Fruit fly (Drosophila melanogaster) whole organism, embryonic: ENCODE measurements around the gene CG7943.

Experiments used
- Asciz ChIP-seq: fragments of 200-800 bp; sonication (Bioruptor generic); optimal IDR thresholded peaks from 2 replicates; lab custom pipeline; 2017; ENCODE audit warnings: missing biosample characterization, mild to moderate bottlenecking, missing genetic modification characterization, missing genetic modification reagents
- Bdp1 ChIP-seq: fragments of 200-800 bp; sonication (Bioruptor generic); optimal IDR thresholded peaks from 3 replicates; lab custom pipeline; 2016; ENCODE audit warnings: missing biosample characterization, missing genetic modification characterization
- BtbVII ChIP-seq: fragments of 200-800 bp; sonication (Bioruptor generic); optimal IDR thresholded peaks from 3 replicates; lab custom pipeline; 2017; ENCODE audit warnings: missing biosample characterization, mild to moderate bottlenecking, missing genetic modification characterization
- CG10959 ChIP-seq: fragments of 200-800 bp; sonication (Bioruptor generic); IDR thresholded peaks from 2 replicates; pipeline ENCODE4 v1.3.6; 2022; ENCODE audit warnings: missing biosample characterization, missing genetic modification characterization
- CG11398 ChIP-seq: fragments of 200-800 bp; sonication (Bioruptor generic); optimal IDR thresholded peaks from 2 replicates; lab custom pipeline; 2016; ENCODE audit warnings: missing biosample characterization, missing genetic modification characterization
- CG13296 ChIP-seq: fragments of 200-800 bp; sonication (Bioruptor generic); optimal IDR thresholded peaks from 3 replicates; lab custom pipeline; 2018; ENCODE audit warnings: missing biosample characterization, mild to moderate bottlenecking, missing genetic modification characterization
- CG14710 ChIP-seq: fragments of 200-800 bp; sonication (Bioruptor generic); optimal IDR thresholded peaks from 3 replicates; lab custom pipeline; 2019; ENCODE audit warnings: missing biosample characterization, mild to moderate bottlenecking, missing genetic modification characterization, moderate library complexity
- CG15514 ChIP-seq: fragments of 200-800 bp; sonication (Bioruptor generic); optimal IDR thresholded peaks from 3 replicates; lab custom pipeline; 2017; ENCODE audit warnings: missing biosample characterization, missing genetic modification characterization, mild to moderate bottlenecking, moderate library complexity, missing genetic modification reagents
- CG15696 ChIP-seq: fragments of 200-800 bp; sonication (Bioruptor generic); optimal IDR thresholded peaks from 2 replicates; lab custom pipeline; 2019; ENCODE audit warnings: missing biosample characterization, mild to moderate bottlenecking, missing genetic modification characterization, moderate library complexity
- CG17361 ChIP-seq: fragments of 200-800 bp; sonication (Bioruptor generic); IDR thresholded peaks from 3 replicates; pipeline ENCODE4 v1.3.6; 2022; ENCODE audit warnings: missing biosample characterization, missing genetic modification characterization
- CG18011 ChIP-seq: fragments of 200-800 bp; sonication (Bioruptor generic); optimal IDR thresholded peaks from 2 replicates; lab custom pipeline; 2017; ENCODE audit warnings: missing biosample characterization, missing genetic modification characterization, mild to moderate bottlenecking, moderate library complexity, missing genotype
- CG2202 ChIP-seq: fragments of 200-800 bp; sonication (Bioruptor generic); optimal IDR thresholded peaks from 2 replicates; lab custom pipeline; 2018; ENCODE audit warnings: missing biosample characterization, mild to moderate bottlenecking, missing genetic modification characterization
- CG34422 ChIP-seq: fragments of 200-800 bp; sonication (Bioruptor generic); IDR thresholded peaks from 3 replicates; pipeline ENCODE4 v1.3.6; 2022; ENCODE audit warnings: missing biosample characterization, missing genetic modification characterization
- CG8765 ChIP-seq: fragments of 200-800 bp; sonication (Bioruptor generic); IDR thresholded peaks from 2 replicates; pipeline ENCODE4 v1.3.6; 2022; ENCODE audit warnings: missing biosample characterization, missing genetic modification characterization
- CrebB ChIP-seq: fragments of 200-800 bp; sonication (Bioruptor generic); optimal IDR thresholded peaks from 3 replicates; lab custom pipeline; 2018; ENCODE audit warnings: missing biosample characterization, mild to moderate bottlenecking, missing genetic modification characterization
- Dref ChIP-seq: fragments of 200-800 bp; sonication (Bioruptor generic); IDR thresholded peaks from 2 replicates; pipeline ENCODE4 v1.3.6; 2022; ENCODE audit warnings: missing biosample characterization, missing genetic modification characterization
- E2f2 ChIP-seq: fragments of 200-800 bp; sonication (Bioruptor generic); IDR thresholded peaks from 2 replicates; pipeline ENCODE4 v1.3.6; 2022; ENCODE audit warnings: missing biosample characterization, missing genetic modification characterization
- Ets65A ChIP-seq: fragments of 200-800 bp; sonication (Bioruptor generic); peaks from one replicate; lab custom pipeline; 2016; ENCODE audit warnings: missing biosample characterization, missing genetic modification characterization
- Fer1 ChIP-seq: fragments of 200-800 bp; sonication (Bioruptor generic); optimal IDR thresholded peaks from 2 replicates; lab custom pipeline; 2017; ENCODE audit warnings: missing biosample characterization, mild to moderate bottlenecking, missing genetic modification characterization
- Fer2 ChIP-seq: fragments of 200-800 bp; sonication (Bioruptor generic); optimal IDR thresholded peaks from 2 replicates; lab custom pipeline; 2018; ENCODE audit warnings: missing biosample characterization, mild to moderate bottlenecking, missing genetic modification characterization, moderate library complexity
- Hr39 ChIP-seq: fragments of >200 bp; optimal IDR thresholded peaks from 2 replicates; lab custom pipeline; 2017
- Hsf ChIP-seq: fragments of 200-800 bp; sonication (Bioruptor generic); optimal IDR thresholded peaks from 3 replicates; lab custom pipeline; 2016; ENCODE audit warnings: missing biosample characterization, missing genetic modification characterization
- Kr ChIP-seq: fragments of 200-800 bp; sonication (Bioruptor generic); optimal IDR thresholded peaks from 2 replicates; lab custom pipeline; 2017; ENCODE audit warnings: missing biosample characterization, mild to moderate bottlenecking, missing genetic modification characterization
- Med ChIP-seq: fragments of 200-800 bp; sonication (Bioruptor generic); peaks from one replicate; lab custom pipeline; 2016; ENCODE audit warnings: missing biosample characterization, missing genetic modification characterization, mild to moderate bottlenecking, inconsistent platforms, moderate library complexity
- Meics ChIP-seq: fragments of 200-800 bp; sonication (Bioruptor generic); optimal IDR thresholded peaks from 2 replicates; lab custom pipeline; 2017; ENCODE audit warnings: missing biosample characterization, mild to moderate bottlenecking, missing genetic modification characterization
- NK7.1 ChIP-seq: fragments of 200-800 bp; sonication (Bioruptor generic); optimal IDR thresholded peaks from 3 replicates; lab custom pipeline; 2016; ENCODE audit warnings: missing biosample characterization, missing genetic modification characterization
- Oli ChIP-seq: fragments of 200-800 bp; sonication (Bioruptor generic); optimal IDR thresholded peaks from 2 replicates; lab custom pipeline; 2018; ENCODE audit warnings: missing biosample characterization, mild to moderate bottlenecking, missing genetic modification characterization, moderate library complexity
- Opbp ChIP-seq: fragments of 200-800 bp; sonication (Bioruptor generic); IDR thresholded peaks from 3 replicates; pipeline ENCODE4 v1.3.6; 2022; ENCODE audit warnings: missing biosample characterization, missing genetic modification characterization; ENCODE audit not compliant: partially characterized antibody
- Optix ChIP-seq: fragments of 200-800 bp; sonication (Bioruptor generic); IDR thresholded peaks from 3 replicates; pipeline ENCODE4 v1.3.6; 2022; ENCODE audit warnings: missing biosample characterization, missing genetic modification characterization
- Rfx ChIP-seq: fragments of 200-800 bp; sonication (Bioruptor generic); IDR thresholded peaks from 2 replicates; pipeline ENCODE4 v1.3.6; 2022; ENCODE audit warnings: missing biosample characterization, missing genetic modification characterization
- ac ChIP-seq: fragments of 200-800 bp; sonication (Bioruptor generic); optimal IDR thresholded peaks from 3 replicates; lab custom pipeline; 2017; ENCODE audit warnings: missing biosample characterization, mild to moderate bottlenecking, missing genetic modification characterization
- az2 ChIP-seq: fragments of 200-800 bp; sonication (Bioruptor generic); optimal IDR thresholded peaks from 3 replicates; lab custom pipeline; 2016; ENCODE audit warnings: missing biosample characterization, missing genetic modification characterization
- bigmax ChIP-seq: fragments of 200-800 bp; sonication (Bioruptor generic); optimal IDR thresholded peaks from 2 replicates; lab custom pipeline; 2018; ENCODE audit warnings: missing biosample characterization, mild to moderate bottlenecking, missing genetic modification characterization
- croc ChIP-seq: fragments of 200-800 bp; sonication (Bioruptor generic); conservative IDR thresholded peaks from 3 replicates; pipeline ENCODE4 v1.3.6; 2022; ENCODE audit warnings: missing biosample characterization, missing genetic modification characterization
- dati ChIP-seq: fragments of 200-800 bp; sonication (Bioruptor generic); IDR thresholded peaks from 2 replicates; pipeline ENCODE4 v1.3.6; 2022; ENCODE audit warnings: missing biosample characterization, missing genetic modification characterization
- disco-r ChIP-seq: fragments of 200-800 bp; sonication (Bioruptor generic); optimal IDR thresholded peaks from 2 replicates; lab custom pipeline; 2016; ENCODE audit warnings: missing biosample characterization, missing genetic modification characterization
- ftz-f1 ChIP-seq: fragments of 200-800 bp; sonication (Bioruptor generic); optimal IDR thresholded peaks from 2 replicates; lab custom pipeline; 2016; ENCODE audit warnings: missing biosample characterization, missing genetic modification characterization
- ind ChIP-seq: fragments of 200-800 bp; sonication (Bioruptor generic); optimal IDR thresholded peaks from 3 replicates; lab custom pipeline; 2016; ENCODE audit warnings: missing biosample characterization, missing genetic modification characterization
- kni ChIP-seq: fragments of 200-800 bp; sonication (Bioruptor generic); optimal IDR thresholded peaks from 3 replicates; lab custom pipeline; 2017; ENCODE audit warnings: mild to moderate bottlenecking, missing biosample characterization, missing genetic modification reagents, missing genetic modification characterization
- mld ChIP-seq: fragments of 200-800 bp; sonication (Bioruptor generic); IDR thresholded peaks from 3 replicates; pipeline ENCODE4 v1.3.6; 2022; ENCODE audit warnings: missing biosample characterization, missing genetic modification characterization; ENCODE audit not compliant: partially characterized antibody
- nmo ChIP-seq: fragments of 200-800 bp; sonication (Bioruptor generic); optimal IDR thresholded peaks from 2 replicates; lab custom pipeline; 2018; ENCODE audit warnings: missing biosample characterization, mild to moderate bottlenecking, missing genetic modification characterization, moderate library complexity
- org-1 ChIP-seq: fragments of 200-800 bp; sonication (Bioruptor generic); optimal IDR thresholded peaks from 2 replicates; lab custom pipeline; 2017; ENCODE audit warnings: missing biosample characterization, missing genetic modification characterization
- prd ChIP-seq, 3 experiments: fragments of >200 bp in 2 of 3; fragments of 200-800 bp in 1 of 3; sonication (Bioruptor generic) in 1 of 3; optimal IDR thresholded peaks in 2 of 3; IDR thresholded peaks in 1 of 3; 2 replicates in 2 of 3; 3 replicates in 1 of 3; pipeline versions ENCODE4 v1.3.6 to Lab custom; 2017 to 2022; ENCODE audit warnings: missing biosample characterization in 1 of 3, missing genetic modification characterization in 1 of 3
- repo ChIP-seq: fragments of 200-800 bp; sonication (Bioruptor generic); optimal IDR thresholded peaks from 2 replicates; lab custom pipeline; 2016; ENCODE audit warnings: missing biosample characterization, missing genetic modification characterization
- row ChIP-seq: fragments of 200-800 bp; sonication (Bioruptor generic); IDR thresholded peaks from 3 replicates; pipeline ENCODE4 v1.3.6; 2022; ENCODE audit warnings: missing biosample characterization, missing genetic modification characterization
- schlank ChIP-seq: fragments of 200-800 bp; sonication (Bioruptor generic); optimal IDR thresholded peaks from 2 replicates; lab custom pipeline; 2018; ENCODE audit warnings: missing biosample characterization, mild to moderate bottlenecking, missing genetic modification characterization
- slou ChIP-seq: fragments of 200-800 bp; sonication (Bioruptor generic); optimal IDR thresholded peaks from 3 replicates; lab custom pipeline; 2016; ENCODE audit warnings: missing biosample characterization, missing genetic modification characterization
- stwl ChIP-seq: fragments of 200-800 bp; sonication (Bioruptor generic); optimal IDR thresholded peaks from 3 replicates; lab custom pipeline; 2018; ENCODE audit warnings: missing biosample characterization, mild to moderate bottlenecking, missing genetic modification characterization, moderate library complexity
- toy ChIP-seq: fragments of 200-800 bp; sonication (Bioruptor generic); IDR thresholded peaks from 2 replicates; pipeline ENCODE4 v1.3.6; 2022; ENCODE audit warnings: missing biosample characterization, missing genetic modification characterization
- vfl ChIP-seq: fragments of 200-800 bp; sonication (Bioruptor generic); optimal IDR thresholded peaks from 2 replicates; lab custom pipeline; 2016; ENCODE audit warnings: missing biosample characterization, missing genetic modification characterization
- zf30C ChIP-seq: fragments of 200-800 bp; sonication (Bioruptor generic); optimal IDR thresholded peaks from 3 replicates; lab custom pipeline; 2018; ENCODE audit warnings: missing biosample characterization, mild to moderate bottlenecking, missing genetic modification characterization
- zfh2 ChIP-seq: fragments of 200-800 bp; sonication (Bioruptor generic); optimal IDR thresholded peaks from 2 replicates; lab custom pipeline; 2016; ENCODE audit warnings: missing biosample characterization, missing genetic modification characterization

The CG7943 gene

DNA sequence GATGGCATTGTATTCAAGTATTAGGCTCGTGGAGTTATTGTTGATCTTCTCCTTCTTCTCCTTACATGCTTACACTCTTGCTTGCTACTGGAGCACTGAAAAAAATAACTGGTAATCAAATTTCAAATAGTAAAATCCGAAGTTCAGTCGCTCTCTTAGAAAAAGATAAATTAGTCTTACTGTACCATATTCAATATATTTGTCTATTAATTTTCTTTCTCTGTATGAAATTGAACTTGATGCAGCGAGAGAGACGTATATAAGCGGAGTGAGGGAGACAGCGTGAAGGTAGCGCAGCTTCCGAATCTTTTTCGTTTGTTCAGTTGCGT lies 14.8 kb downstream of the CG7943 start (continued):
- TF ChIP-seq CG34422 (GFP tag; lab: Robert Waterston, UW), result peak; percentile 95
- TF ChIP-seq nmo (GFP tag; lab: Kevin White, UChicago), result peak; percentile 94
- TF ChIP-seq stwl (tag; lab: Kevin White, UChicago), result peak; percentile 20
- TF ChIP-seq Asciz, result peak; percentile 96
- TF ChIP-seq CG11398, result peak; percentile 74
- peak; percentile 43 for TF ChIP-seq CG15696 (tag; lab: Kevin White, UChicago)
- no peak for TF ChIP-seq CrebB
- no peak for TF ChIP-seq Kr (GFP tag; lab: Kevin White, UChicago)
- TF ChIP-seq org-1 (GFP tag; lab: Kevin White, UChicago), result peak; percentile 74
- peak; percentile 76 for TF ChIP-seq az2 (GFP tag; lab: Kevin White, UChicago)
- TF ChIP-seq Hr39 (lab: Kevin White, UChicago), result no peak
- TF ChIP-seq E2f2 (GFP tag; lab: Robert Waterston, UW), result peak; percentile 65
- TF ChIP-seq zfh2 (GFP tag; lab: Kevin White, UChicago), result peak; percentile 38
- no peak for TF ChIP-seq ac (GFP tag; lab: Kevin White, UChicago)
- peak; percentile 88 for TF ChIP-seq Fer1
- TF ChIP-seq prd (optimal IDR thresholded peaks at IDR 0.05; lab: Kevin White, UChicago), result no peak
- peak; percentile 92 for TF ChIP-seq prd (GFP tag; IDR thresholded peaks at IDR 0.05; lab: Robert Waterston, UW)
- TF ChIP-seq CG13296 (GFP tag; lab: Kevin White, UChicago), result peak; percentile 85
- TF ChIP-seq CG8765, result no peak; the same call in 1 of the 2 replicates
- peak; percentile 82 for TF ChIP-seq repo (GFP tag; lab: Kevin White, UChicago)
- peak; percentile 83 for TF ChIP-seq Rfx (GFP tag; lab: Robert Waterston, UW)
- no peak for TF ChIP-seq Opbp (GFP tag; lab: Robert Waterston, UW)
- TF ChIP-seq row (GFP tag; lab: Robert Waterston, UW), result peak; percentile 91
- peak; percentile 63 for TF ChIP-seq Fer2
- TF ChIP-seq CG15514 (GFP tag; lab: Kevin White, UChicago), result peak; percentile 75
- peak; percentile 72 for TF ChIP-seq disco-r (GFP tag; lab: Kevin White, UChicago)
- TF ChIP-seq croc, result peak; percentile 83
- TF ChIP-seq Bdp1 (GFP tag; lab: Kevin White, UChicago), result peak; percentile 35
- TF ChIP-seq Meics, result peak; percentile 82
- peak; percentile 2 for TF ChIP-seq bigmax (GFP tag; lab: Kevin White, UChicago)
- peak; percentile 26 for TF ChIP-seq CG2202 (tag; lab: Kevin White, UChicago)
- TF ChIP-seq mld, result no peak
- TF ChIP-seq ftz-f1 (GFP tag; lab: Kevin White, UChicago), result no peak
- TF ChIP-seq Optix (GFP tag; lab: Robert Waterston, UW), result peak; percentile 85
- peak; percentile 76 for TF ChIP-seq BtbVII (GFP tag; lab: Kevin White, UChicago)
- TF ChIP-seq CG17361 (GFP tag; lab: Robert Waterston, UW), result peak; percentile 78
- peak; percentile 94 for TF ChIP-seq Ets65A (GFP tag; lab: Kevin White, UChicago)
- peak; percentile 83 for TF ChIP-seq dati
- peak; percentile 78 for TF ChIP-seq CG10959 (GFP tag; lab: Robert Waterston, UW)
- no peak for TF ChIP-seq Dref (GFP tag; lab: Robert Waterston, UW)
- TF ChIP-seq vfl (GFP tag; lab: Kevin White, UChicago), result peak; percentile 47
- peak; percentile 82 for TF ChIP-seq NK7.1 (GFP tag; lab: Kevin White, UChicago)
- peak; percentile 65 for TF ChIP-seq zf30C (GFP tag; lab: Kevin White, UChicago)
- 0 out of 2 replicates have a peak, but pooled peaks have one; percentile 36 for TF ChIP-seq toy (GFP tag; lab: Robert Waterston, UW)
- peak; percentile 49 for TF ChIP-seq kni (GFP tag; lab: Kevin White, UChicago)
- TF ChIP-seq ind (GFP tag; lab: Kevin White, UChicago), result peak; percentile 93
- TF ChIP-seq slou (GFP tag; lab: Kevin White, UChicago), result peak; percentile 63
- no peak for TF ChIP-seq CG18011 (GFP tag; lab: Kevin White, UChicago)
- peak; percentile 73 for TF ChIP-seq Oli
- peak; percentile 90 for TF ChIP-seq CG14710 (tag; lab: Kevin White, UChicago)
- TF ChIP-seq Med (GFP tag; lab: Kevin White, UChicago), result peak; percentile 97
- TF ChIP-seq Hsf, result peak; percentile 81
- no peak for TF ChIP-seq schlank (tag; lab: Kevin White, UChicago)
